Fruit fly (Drosophila melanogaster): ENCODE measurements around the gene CG7987.

CG7987 gene

DNA sequence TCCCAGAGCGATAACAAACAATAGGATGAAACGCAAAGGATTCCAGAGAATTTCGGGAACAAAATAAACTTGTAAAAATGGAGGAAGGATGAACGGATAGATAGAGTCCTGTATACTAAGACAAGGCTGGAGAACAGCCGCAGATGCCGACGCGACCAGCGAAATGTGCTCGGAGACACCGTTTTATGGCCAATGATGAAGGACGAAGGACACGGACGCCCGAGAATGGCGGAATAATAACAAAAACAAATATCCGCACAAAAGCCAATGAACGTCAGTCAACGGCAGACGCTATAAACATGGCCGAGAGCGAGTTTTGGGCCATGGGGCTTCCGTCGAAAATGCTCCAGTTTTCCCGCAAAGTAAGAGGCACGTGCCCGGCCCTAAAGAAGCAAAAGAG, 20.7 kb downstream of the CG7987 start:
- no peak for TF ChIP-seq rn (GFP tag; IDR thresholded peaks at IDR 0.05)

DNA sequence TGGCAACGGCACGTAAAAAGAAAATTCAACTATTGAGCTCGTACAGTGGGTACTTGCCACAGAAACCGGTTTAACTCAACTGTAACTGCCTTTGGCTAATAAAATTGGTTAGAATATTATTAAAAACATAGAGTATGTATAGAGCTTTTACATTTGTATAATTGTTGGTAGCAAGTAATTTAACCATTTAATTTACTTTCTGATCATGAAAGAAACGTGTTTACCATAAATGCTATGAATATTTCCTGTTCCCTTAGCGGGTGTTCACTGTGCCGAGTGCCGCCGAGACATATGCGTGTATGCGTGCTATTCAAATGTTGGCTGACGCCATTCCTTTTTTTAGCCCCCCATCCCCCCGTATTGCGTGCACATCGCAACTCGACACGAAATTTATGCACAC, 26.9 kb downstream of the CG7987 start:
- no peak for TF ChIP-seq CG17806 (tag; optimal IDR thresholded peaks at IDR 0.05)
- TF ChIP-seq gl (tag; optimal IDR thresholded peaks at IDR 0.05): no peak
- no peak for TF ChIP-seq Ets98B (GFP tag; IDR thresholded peaks at IDR 0.05)
- no peak for TF ChIP-seq rn (GFP tag; IDR thresholded peaks at IDR 0.05)
- TF ChIP-seq Snoo (tag; optimal IDR thresholded peaks at IDR 0.05): no peak
- TF ChIP-seq CG8301 (tag; optimal IDR thresholded peaks at IDR 0.05): no peak
- no peak for TF ChIP-seq CG13204 (GFP tag; optimal IDR thresholded peaks at IDR 0.05)
- no peak for TF ChIP-seq CG14655 (GFP tag; optimal IDR thresholded peaks at IDR 0.05)
- no peak for TF ChIP-seq CG9948 (tag; optimal IDR thresholded peaks at IDR 0.05)
- TF ChIP-seq fd96Ca (GFP tag; IDR thresholded peaks at IDR 0.05): no peak
- no peak for TF ChIP-seq CG12605 (GFP tag; IDR thresholded peaks at IDR 0.05)
- TF ChIP-seq CG32121 (GFP tag; IDR thresholded peaks at IDR 0.05): no peak
- TF ChIP-seq Pif1A (GFP tag; optimal IDR thresholded peaks at IDR 0.05): no peak
- TF ChIP-seq CG4496 (GFP tag; IDR thresholded peaks at IDR 0.05): no peak

DNA sequence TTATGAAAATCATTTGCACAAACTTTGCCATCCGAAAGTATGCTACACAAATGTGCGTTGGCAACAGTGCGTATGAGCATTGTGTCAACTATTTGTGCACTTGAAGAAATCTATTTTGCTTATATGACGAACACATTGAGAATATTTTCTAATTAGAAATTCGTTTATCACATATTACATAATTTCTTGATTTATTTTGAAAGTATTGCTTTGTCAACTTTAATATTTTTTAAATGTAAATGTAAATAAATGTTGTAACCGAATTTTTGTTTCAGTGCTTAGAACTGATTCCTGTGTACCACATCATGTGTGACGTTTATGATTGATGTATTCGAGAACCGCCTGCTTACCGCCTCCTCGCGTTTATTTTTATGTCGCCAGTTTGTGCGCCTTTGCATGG, 33.6 kb downstream of the CG7987 start:
- TF ChIP-seq rn (GFP tag; IDR thresholded peaks at IDR 0.05) (no peak), CG12605 (GFP tag; IDR thresholded peaks at IDR 0.05) (no peak), CG13204 (GFP tag; optimal IDR thresholded peaks at IDR 0.05) (no peak), CG32121 (GFP tag; IDR thresholded peaks at IDR 0.05) (no peak), CG10348 (GFP tag; IDR thresholded peaks at IDR 0.05) (no peak)

DNA sequence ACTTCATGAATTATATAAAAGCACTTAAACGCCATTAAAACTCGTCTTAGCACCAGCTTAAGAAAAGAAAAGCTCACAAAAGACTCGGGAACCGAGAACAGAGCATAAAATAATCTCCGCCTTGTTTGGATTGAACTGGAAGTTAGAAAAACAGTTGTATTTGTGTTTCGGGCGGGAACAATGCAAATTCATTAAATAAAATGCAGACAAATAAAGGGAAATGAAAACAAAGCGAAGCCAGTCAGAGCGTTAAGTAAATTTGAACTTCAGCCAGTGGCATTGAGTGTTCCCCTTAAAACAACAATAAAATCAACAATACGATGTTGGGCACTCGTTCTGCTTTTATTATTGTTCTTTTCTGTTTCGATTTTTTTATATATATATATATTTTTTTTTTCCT, 49.0 kb downstream of the CG7987 start:
- no peak for TF ChIP-seq Ets98B (GFP tag; IDR thresholded peaks at IDR 0.05)
- TF ChIP-seq CG4496 (GFP tag; IDR thresholded peaks at IDR 0.05): no peak
- no peak for TF ChIP-seq CG17806 (tag; optimal IDR thresholded peaks at IDR 0.05)
- no peak for TF ChIP-seq Snoo (tag; optimal IDR thresholded peaks at IDR 0.05)
- TF ChIP-seq CG8159 (tag; optimal IDR thresholded peaks at IDR 0.05): no peak
- TF ChIP-seq CG15710 (tag; optimal IDR thresholded peaks at IDR 0.05): no peak
- no peak for TF ChIP-seq Pif1B (GFP tag; optimal IDR thresholded peaks at IDR 0.05)
- TF ChIP-seq rn (GFP tag; IDR thresholded peaks at IDR 0.05): no peak
- no peak for TF ChIP-seq CG10348 (GFP tag; IDR thresholded peaks at IDR 0.05)
- no peak for TF ChIP-seq gl (tag; optimal IDR thresholded peaks at IDR 0.05)
- TF ChIP-seq CG32121 (GFP tag; IDR thresholded peaks at IDR 0.05): no peak
- TF ChIP-seq fd96Ca (GFP tag; IDR thresholded peaks at IDR 0.05): no peak
- no peak for TF ChIP-seq Pif1A (GFP tag; optimal IDR thresholded peaks at IDR 0.05)
- no peak for TF ChIP-seq CG12605 (GFP tag; IDR thresholded peaks at IDR 0.05)
- TF ChIP-seq CG34367 (tag; optimal IDR thresholded peaks at IDR 0.05): no peak
- TF ChIP-seq EcR (GFP tag; optimal IDR thresholded peaks at IDR 0.05): no peak

DNA sequence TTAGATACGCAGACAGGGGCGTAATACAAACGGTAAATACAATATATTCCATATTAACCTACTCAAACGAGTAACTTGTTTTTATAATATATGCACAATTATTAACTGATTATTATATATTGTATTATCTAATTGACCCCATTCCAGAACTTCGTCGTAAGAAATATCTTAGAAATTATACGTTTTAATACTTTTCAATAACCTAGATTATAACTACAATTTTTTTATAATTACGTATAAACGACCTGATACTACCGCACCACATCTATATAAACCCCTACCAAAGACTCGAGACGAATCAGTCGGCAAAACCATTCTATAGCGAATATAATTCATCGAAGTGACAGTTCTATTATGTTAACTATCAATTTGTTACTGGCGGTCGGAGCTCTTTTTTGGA, 54.9 kb downstream of the CG7987 start, which contains the start of gene Cyp313a1:
Gene Cyp313a1 (plus strand): TSS at position 301 of the 400 bp plus-strand sequence.
- no peak for TF ChIP-seq CG8159 (tag; optimal IDR thresholded peaks at IDR 0.05)

Measured in whole organism, pupa.